Worm (Caenorhabditis elegans): Measurements from ENCODE around the gene cup-15.

DNA sequence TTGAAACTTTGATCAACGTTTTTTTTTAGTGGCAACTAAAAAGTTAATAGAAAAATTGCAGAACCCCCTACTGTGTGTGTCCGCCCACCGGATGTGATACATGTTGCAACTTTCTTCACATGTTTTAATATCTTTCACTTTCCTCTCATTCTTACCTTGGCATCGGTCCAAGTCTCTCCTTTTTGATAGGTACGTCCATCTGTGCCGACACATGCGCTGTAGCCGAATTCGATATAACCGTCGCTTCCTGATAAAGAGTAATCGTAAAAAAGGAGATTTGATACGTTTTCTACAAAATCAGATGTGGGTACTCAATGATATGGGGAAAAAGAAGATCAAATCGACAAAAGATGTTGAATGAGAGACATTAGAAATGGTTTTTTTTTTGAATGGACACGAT, 7.7 kb upstream of the cup-15 start:
- no peak for TF ChIP-seq ztf-11 (tag; optimal IDR thresholded peaks at IDR 0.05)
- TF ChIP-seq lin-13 (tag; optimal IDR thresholded peaks at IDR 0.05), result no peak
- TF ChIP-seq blmp-1 (tag; optimal IDR thresholded peaks at IDR 0.05), result no peak
- no peak for TF ChIP-seq mep-1 (tag; optimal IDR thresholded peaks at IDR 0.05)
- TF ChIP-seq nhr-12 (tag; optimal IDR thresholded peaks at IDR 0.05), result no peak
- TF ChIP-seq elt-3 (tag; optimal IDR thresholded peaks at IDR 0.05), result no peak
- TF ChIP-seq nhr-76 (tag; optimal IDR thresholded peaks at IDR 0.05), result no peak
- no peak for TF ChIP-seq unc-62 (GFP tag; optimal IDR thresholded peaks at IDR 0.05)
- no peak for TF ChIP-seq ces-1 (GFP tag; optimal IDR thresholded peaks at IDR 0.05)
- no peak for TF ChIP-seq snpc-4 (tag; optimal IDR thresholded peaks at IDR 0.05)
- TF ChIP-seq sptf-1 (tag; optimal IDR thresholded peaks at IDR 0.05), result no peak
- TF ChIP-seq unc-39 (tag; optimal IDR thresholded peaks at IDR 0.05), result no peak
- TF ChIP-seq nhr-237 (tag; optimal IDR thresholded peaks at IDR 0.05), result no peak
